Worm (Caenorhabditis elegans): Measurements from ENCODE around the gene C25H3.3.

ce11 chrII:5669580-5669979 is 24.4 kb upstream of the C25H3.3 start, which contains the start of gene C25H3.17:
- no peak for TF ChIP-seq snpc-4 (tag; optimal IDR thresholded peaks at IDR 0.05)
- no peak for TF ChIP-seq sptf-1 (tag; optimal IDR thresholded peaks at IDR 0.05)
- no peak for TF ChIP-seq zip-8 (tag; optimal IDR thresholded peaks at IDR 0.05)
- no peak for TF ChIP-seq ces-1 (GFP tag; optimal IDR thresholded peaks at IDR 0.05)
- TF ChIP-seq lin-13 (tag; optimal IDR thresholded peaks at IDR 0.05), result no peak
- TF ChIP-seq mep-1 (tag; optimal IDR thresholded peaks at IDR 0.05), result no peak
- no peak for TF ChIP-seq lsy-2 (tag; optimal IDR thresholded peaks at IDR 0.05)
- no peak for TF ChIP-seq pha-4 (tag; optimal IDR thresholded peaks at IDR 0.05)
- no peak for TF ChIP-seq mab-5 (tag; optimal IDR thresholded peaks at IDR 0.05)
